Worm (Caenorhabditis elegans) whole organism, L4 larva: ENCODE data around the gene str-35.

Experiments used
- D1046.2 ChIP-seq: fragments of 200-800 bp; sonication (Bioruptor generic); IDR thresholded peaks from 2 replicates; pipeline ENCODE4 v1.3.6; 2022; ENCODE audit warnings: missing genetic modification characterization, missing compliant biosample characterization
- Y105C5A.15 ChIP-seq: fragments of 200-800 bp; sonication (Bioruptor generic); IDR thresholded peaks from 2 replicates; pipeline ENCODE4 v1.3.6; 2022; ENCODE audit warnings: missing genetic modification characterization, missing compliant biosample characterization
- Y5F2A.4 ChIP-seq: fragments of 200-800 bp; sonication (Bioruptor generic); optimal IDR thresholded peaks from 2 replicates; lab custom pipeline; 2018; ENCODE audit warnings: mild to moderate bottlenecking, missing genetic modification characterization, missing compliant biosample characterization
- ZK546.5 ChIP-seq, 2 experiments: sonication (generic microtip); optimal IDR thresholded peaks; 2 replicates each; lab custom pipeline; 2017; ENCODE audit warnings: missing biosample characterization in 2 of 2, missing genetic modification characterization in 2 of 2
- aha-1 ChIP-seq: fragments of 150-350 bp; peaks from one replicate; lab custom pipeline; 2014; ENCODE audit warnings: missing biosample characterization, missing genetic modification characterization
- ama-1 ChIP-seq: fragments of 150-350 bp; optimal IDR thresholded peaks from 2 replicates; lab custom pipeline; 2014; ENCODE audit warnings: inconsistent platforms, mixed read lengths
- arid-1 ChIP-seq: fragments of 200-800 bp; sonication (Bioruptor generic); conservative IDR thresholded peaks from 2 replicates; pipeline ENCODE4 v1.3.6; 2022; ENCODE audit warnings: missing genetic modification reagents, missing genetic modification characterization, missing compliant biosample characterization
- ceh-20 ChIP-seq: fragments of 200-800 bp; sonication (Bioruptor generic); IDR thresholded peaks from 2 replicates; pipeline ENCODE4 v1.3.6; 2022; ENCODE audit warnings: missing genetic modification reagents, missing genetic modification characterization, missing compliant biosample characterization
- ceh-28 ChIP-seq: fragments of 150-350 bp; optimal IDR thresholded peaks from 2 replicates; lab custom pipeline; 2014; ENCODE audit warnings: missing biosample characterization, missing genetic modification reagents, missing genetic modification characterization
- daf-12 ChIP-seq: fragments of 150-350 bp; optimal IDR thresholded peaks from 2 replicates; lab custom pipeline; 2014; ENCODE audit warnings: missing biosample characterization, missing genetic modification reagents, missing genetic modification characterization
- daf-8 ChIP-seq: fragments of 200-800 bp; sonication (Bioruptor generic); IDR thresholded peaks from 2 replicates; pipeline ENCODE4 v1.3.6; 2022; ENCODE audit warnings: missing genetic modification characterization, missing compliant biosample characterization
- dmd-6 ChIP-seq: fragments of 200-800 bp; sonication (Bioruptor generic); IDR thresholded peaks from 2 replicates; pipeline ENCODE4 v1.3.6; 2022; ENCODE audit warnings: missing genetic modification reagents, missing genetic modification characterization, missing compliant biosample characterization
- dpl-1 ChIP-seq: fragments of 150-350 bp; optimal IDR thresholded peaks from 2 replicates; lab custom pipeline; 2014; ENCODE audit warnings: missing biosample characterization, missing genetic modification reagents, missing genetic modification characterization
- egl-27 ChIP-seq: sonication (generic microtip); optimal IDR thresholded peaks from 3 replicates; lab custom pipeline; 2017; ENCODE audit warnings: missing biosample characterization, missing genetic modification reagents, missing genetic modification characterization
- fkh-10 ChIP-seq: fragments of 150-350 bp; optimal IDR thresholded peaks from 2 replicates; lab custom pipeline; 2014; ENCODE audit warnings: missing biosample characterization, missing genetic modification reagents, missing genetic modification characterization
- fos-1 ChIP-seq: fragments of 150-350 bp; optimal IDR thresholded peaks from 2 replicates; lab custom pipeline; 2014; ENCODE audit warnings: missing biosample characterization, missing genetic modification characterization
- hif-1 ChIP-seq, 2 experiments: sonication (generic microtip); optimal IDR thresholded peaks; 2 replicates each; lab custom pipeline; 2016 to 2017; ENCODE audit warnings: missing compliant biosample characterization in 2 of 2, missing genetic modification characterization in 2 of 2, missing genetic modification reagents in 2 of 2, missing genotype in 2 of 2, mild to moderate bottlenecking in 1 of 2
- hlh-11 ChIP-seq: fragments of 200-800 bp; sonication (Bioruptor generic); optimal IDR thresholded peaks from 2 replicates; lab custom pipeline; 2018; ENCODE audit warnings: mild to moderate bottlenecking, missing genetic modification characterization, missing compliant biosample characterization
- hlh-30 ChIP-seq: sonication (generic microtip); optimal IDR thresholded peaks from 2 replicates; lab custom pipeline; 2017; ENCODE audit warnings: antibody characterized with exemption, mild to moderate bottlenecking, missing genetic modification characterization, missing compliant biosample characterization; ENCODE audit not compliant: insufficient read depth
- hmg-1.1 ChIP-seq: fragments of 200-800 bp; sonication (Bioruptor generic); IDR thresholded peaks from 2 replicates; pipeline ENCODE4 v1.3.6; 2022; ENCODE audit warnings: missing genetic modification reagents, missing genetic modification characterization, missing compliant biosample characterization
- lin-1 ChIP-seq: fragments of 200-800 bp; sonication (Bioruptor generic); IDR thresholded peaks from 2 replicates; pipeline ENCODE4 v1.3.6; 2022; ENCODE audit warnings: missing genetic modification reagents, missing genetic modification characterization, missing compliant biosample characterization
- lin-13 ChIP-seq: fragments of 150-350 bp; optimal IDR thresholded peaks from 2 replicates; lab custom pipeline; 2014; ENCODE audit warnings: missing biosample characterization, missing genetic modification reagents, missing genetic modification characterization
- lin-38 ChIP-seq: fragments of 200-800 bp; sonication (Bioruptor generic); IDR thresholded peaks from 2 replicates; pipeline ENCODE4 v1.3.6; 2022; ENCODE audit warnings: missing genetic modification reagents, missing genetic modification characterization, missing compliant biosample characterization
- lsy-2 ChIP-seq, 2 experiments: fragments of 150-350 bp in 1 of 2; sonication (generic microtip) in 1 of 2; optimal IDR thresholded peaks; 2 replicates each; lab custom pipeline; 2014 to 2017; ENCODE audit warnings: missing biosample characterization in 2 of 2, missing genetic modification characterization in 2 of 2
- madf-5 ChIP-seq, 2 experiments: fragments of 200-800 bp; sonication (Bioruptor generic); IDR thresholded peaks; 2 replicates each; pipeline ENCODE4 v1.3.6; 2022; ENCODE audit warnings: missing compliant biosample characterization in 2 of 2, missing genetic modification characterization in 2 of 2
- mdl-1 ChIP-seq, 2 experiments: fragments of 150-350 bp in 1 of 2; sonication (generic microtip) in 1 of 2; optimal IDR thresholded peaks; 2 replicates each; lab custom pipeline; 2014 to 2017; ENCODE audit warnings: missing biosample characterization in 2 of 2, missing genetic modification characterization in 2 of 2
- mep-1 ChIP-seq: fragments of 150-350 bp; sonication (generic microtip); optimal IDR thresholded peaks from 3 replicates; lab custom pipeline; 2014; ENCODE audit warnings: missing biosample characterization, missing genetic modification characterization
- mxl-2 ChIP-seq: fragments of 200-800 bp; sonication (Bioruptor generic); conservative IDR thresholded peaks from 2 replicates; pipeline ENCODE4 v1.3.6; 2022; ENCODE audit warnings: missing genetic modification reagents, missing genetic modification characterization, missing compliant biosample characterization
- mxl-3 ChIP-seq: fragments of 200-800 bp; sonication (Bioruptor generic); optimal IDR thresholded peaks from 2 replicates; lab custom pipeline; 2018; ENCODE audit warnings: mild to moderate bottlenecking, missing genetic modification characterization, missing compliant biosample characterization
- nhr-10 ChIP-seq: fragments of 150-350 bp; optimal IDR thresholded peaks from 2 replicates; lab custom pipeline; 2014; ENCODE audit warnings: missing biosample characterization, missing genetic modification characterization
- nhr-102 ChIP-seq: sonication (generic microtip); optimal IDR thresholded peaks from 2 replicates; lab custom pipeline; 2016; ENCODE audit warnings: mild to moderate bottlenecking, missing genetic modification characterization, moderate library complexity, missing compliant biosample characterization
- nhr-11 ChIP-seq: fragments of 150-350 bp; optimal IDR thresholded peaks from 2 replicates; lab custom pipeline; 2014; ENCODE audit warnings: missing biosample characterization, missing genetic modification characterization
- nhr-111 ChIP-seq: fragments of 200-800 bp; sonication (Bioruptor generic); optimal IDR thresholded peaks from 2 replicates; lab custom pipeline; 2018; ENCODE audit warnings: mild to moderate bottlenecking, missing genetic modification characterization, missing compliant biosample characterization
- nhr-237 ChIP-seq: sonication (generic microtip); optimal IDR thresholded peaks from 2 replicates; lab custom pipeline; 2017; ENCODE audit warnings: missing biosample characterization, missing genetic modification characterization
- nhr-25 ChIP-seq: sonication (generic microtip); optimal IDR thresholded peaks from 2 replicates; lab custom pipeline; 2017; ENCODE audit warnings: missing genetic modification characterization, mild to moderate bottlenecking, missing compliant biosample characterization, antibody characterized with exemption, moderate library complexity, borderline replicate concordance; ENCODE audit not compliant: insufficient read depth
- nhr-28 ChIP-seq: fragments of 150-350 bp; optimal IDR thresholded peaks from 2 replicates; lab custom pipeline; 2014; ENCODE audit warnings: missing biosample characterization, missing genetic modification characterization
- nhr-41 ChIP-seq: fragments of 200-800 bp; sonication (Bioruptor generic); IDR thresholded peaks from 2 replicates; pipeline ENCODE4 v1.3.6; 2022; ENCODE audit warnings: missing genetic modification reagents, missing genetic modification characterization, missing compliant biosample characterization
- nhr-48 ChIP-seq: sonication (generic microtip); optimal IDR thresholded peaks from 2 replicates; lab custom pipeline; 2016; ENCODE audit warnings: mild to moderate bottlenecking, missing genetic modification characterization, missing compliant biosample characterization
- php-3 ChIP-seq: fragments of 200-800 bp; sonication (Bioruptor generic); IDR thresholded peaks from 2 replicates; pipeline ENCODE4 v1.3.6; 2022; ENCODE audit warnings: missing genetic modification reagents, missing genetic modification characterization, missing compliant biosample characterization
- sdz-12 ChIP-seq: fragments of 200-800 bp; sonication (Bioruptor generic); optimal IDR thresholded peaks from 2 replicates; lab custom pipeline; 2018; ENCODE audit warnings: mild to moderate bottlenecking, missing genetic modification characterization, missing compliant biosample characterization
- set-16 ChIP-seq: fragments of 200-800 bp; sonication (Bioruptor generic); IDR thresholded peaks from 2 replicates; pipeline ENCODE4 v1.3.6; 2022; ENCODE audit warnings: missing genetic modification reagents, missing genetic modification characterization, missing compliant biosample characterization
- snpc-4 ChIP-seq: fragments of 150-350 bp; optimal IDR thresholded peaks from 2 replicates; lab custom pipeline; 2014; ENCODE audit warnings: missing biosample characterization, missing genetic modification characterization
- spr-3 ChIP-seq: fragments of 200-800 bp; sonication (Bioruptor generic); optimal IDR thresholded peaks from 2 replicates; lab custom pipeline; 2018; ENCODE audit warnings: mild to moderate bottlenecking, missing genetic modification characterization, missing compliant biosample characterization
- tag-97 ChIP-seq: fragments of 200-800 bp; sonication (Bioruptor generic); IDR thresholded peaks from 2 replicates; pipeline ENCODE4 v1.3.6; 2022; ENCODE audit warnings: missing genetic modification characterization, missing compliant biosample characterization
- unc-130 ChIP-seq: sonication (generic microtip); optimal IDR thresholded peaks from 2 replicates; lab custom pipeline; 2016; ENCODE audit warnings: missing genetic modification reagents, missing genetic modification characterization, missing compliant biosample characterization
- unc-39 ChIP-seq: sonication (generic microtip); optimal IDR thresholded peaks from 2 replicates; lab custom pipeline; 2017; ENCODE audit warnings: missing biosample characterization, missing genetic modification characterization
- vab-7 ChIP-seq: fragments of 200-800 bp; sonication (Bioruptor generic); IDR thresholded peaks from 2 replicates; pipeline ENCODE4 v1.3.6; 2022; ENCODE audit warnings: missing genetic modification reagents, missing genetic modification characterization, missing compliant biosample characterization
- zag-1 ChIP-seq: fragments of 150-350 bp; optimal IDR thresholded peaks from 2 replicates; lab custom pipeline; 2014; ENCODE audit warnings: missing biosample characterization, missing genetic modification characterization
- zip-11 ChIP-seq: fragments of 200-800 bp; sonication (Bioruptor generic); IDR thresholded peaks from 2 replicates; pipeline ENCODE4 v1.3.6; 2022; ENCODE audit warnings: missing genetic modification characterization, missing compliant biosample characterization
- zip-2 ChIP-seq: fragments of 150-350 bp; optimal IDR thresholded peaks from 2 replicates; lab custom pipeline; 2014; ENCODE audit warnings: missing biosample characterization, missing genetic modification characterization
- ztf-11 ChIP-seq: fragments of 150-350 bp; optimal IDR thresholded peaks from 2 replicates; lab custom pipeline; 2014; ENCODE audit warnings: missing biosample characterization, missing genetic modification characterization
- ztf-7 ChIP-seq: fragments of 150-350 bp; optimal IDR thresholded peaks from 2 replicates; lab custom pipeline; 2014; ENCODE audit warnings: missing biosample characterization, missing genetic modification characterization

Gene str-35

ce11 chrV:4507836-4508462 is 33.3 kb downstream of the str-35 start:
- TF ChIP-seq dpl-1 (GFP tag; lab: Kevin White, UChicago) (no peak), unc-130 (GFP tag; lab: Kevin White, UChicago) (no peak), madf-5 (GFP tag; IDR thresholded peaks at IDR 0.05; lab: Robert Waterston, UW) (0 out of 4 replicates have a peak, but pooled peaks of 1 of the 2 experiments have one; percentile 60), ZK546.5 (tag; optimal IDR thresholded peaks at IDR 0.05; lab: Kevin White, UChicago) (no peak), nhr-102 (tag; lab: Kevin White, UChicago) (peak; percentile 1), ceh-28 (tag; lab: Kevin White, UChicago) (no peak), nhr-11 (peak; percentile 62), hlh-11 (tag; lab: Kevin White, UChicago) (peak; percentile 86), nhr-111 (GFP tag; lab: Kevin White, UChicago) (no peak), vab-7 (peak; percentile 40; the same call in 1 of the 2 replicates), ceh-20 (GFP tag; lab: Robert Waterston, UW) (peak; percentile 91), hif-1 (tag; optimal IDR thresholded peaks at IDR 0.05; lab: Kevin White, UChicago) (peak in 1 of 2 experiments; percentile 71), mxl-2 (GFP tag; lab: Robert Waterston, UW) (no peak), egl-27 (tag; lab: Kevin White, UChicago) (no peak), hmg-1.1 (GFP tag; lab: Robert Waterston, UW) (peak; percentile 71), lin-13 (GFP tag; lab: Kevin White, UChicago) (no peak), zip-2 (no peak), nhr-10 (tag; lab: Kevin White, UChicago) (no peak), snpc-4 (tag; lab: Kevin White, UChicago) (no peak), daf-8 (no peak), zip-11 (no peak), hlh-30 (tag; lab: Kevin White, UChicago) (peak; percentile 65), lin-1 (GFP tag; lab: Robert Waterston, UW) (no peak), sdz-12 (GFP tag; lab: Kevin White, UChicago) (no peak), nhr-48 (tag; lab: Kevin White, UChicago) (peak; percentile 5), ztf-7 (tag; lab: Kevin White, UChicago) (peak; percentile 7), fos-1 (tag; lab: Kevin White, UChicago) (no peak), ama-1 (lab: Kevin White, UChicago) (peak; percentile 39), Y105C5A.15 (GFP tag; lab: Robert Waterston, UW) (no peak), mxl-3 (peak; percentile 37), set-16 (GFP tag; lab: Robert Waterston, UW) (peak; percentile 35), daf-12 (no peak), Y5F2A.4 (GFP tag; lab: Kevin White, UChicago) (no peak), dmd-6 (GFP tag; lab: Robert Waterston, UW) (no peak), spr-3 (GFP tag; lab: Kevin White, UChicago) (no peak), nhr-41 (GFP tag; lab: Robert Waterston, UW) (no peak), mep-1 (peak; percentile 76), lin-38 (GFP tag; lab: Robert Waterston, UW) (no peak), fkh-10 (GFP tag; lab: Kevin White, UChicago) (peak; percentile 11), zag-1 (tag; lab: Kevin White, UChicago) (no peak), php-3 (no peak), ztf-11 (no peak), nhr-28 (tag; lab: Kevin White, UChicago) (peak; percentile 64), arid-1 (no peak), mdl-1 (tag; optimal IDR thresholded peaks at IDR 0.05; lab: Kevin White, UChicago) (peak in 1 of 2 experiments; percentile 70), unc-39 (tag; lab: Kevin White, UChicago) (no peak), nhr-25 (tag; lab: Kevin White, UChicago) (peak; percentile 35), nhr-237 (no peak), lsy-2 (tag; optimal IDR thresholded peaks at IDR 0.05; lab: Kevin White, UChicago) (peak; percentile 79 to 94), D1046.2 (GFP tag; lab: Robert Waterston, UW) (no peak), aha-1 (tag; lab: Kevin White, UChicago) (peak; percentile 88), tag-97 (no peak)
